Worm (Caenorhabditis elegans) whole organism, L4 larva: Measurements from ENCODE around the gene cyk-4.
"Not testable (repeated sequence)": the region's sequence is repeated elsewhere in the genome, so short reads cannot be mapped to it uniquely, and the experiment has no call there.

Source experiments
- D1046.2 ChIP-seq: fragments of 200-800 bp; sonication (Bioruptor generic); IDR thresholded peaks from 2 replicates; pipeline ENCODE4 v1.3.6; 2022; ENCODE audit warnings: missing genetic modification characterization, missing compliant biosample characterization
- F26F4.8 ChIP-seq: fragments of 200-800 bp; sonication (Bioruptor generic); conservative IDR thresholded peaks from 2 replicates; pipeline ENCODE4 v1.3.6; 2022; ENCODE audit warnings: missing genetic modification characterization, missing compliant biosample characterization
- T26A8.4 ChIP-seq: fragments of 200-800 bp; sonication (Bioruptor generic); IDR thresholded peaks from 2 replicates; pipeline ENCODE4 v1.3.6; 2022; ENCODE audit warnings: missing genetic modification characterization, missing compliant biosample characterization
- Y105C5A.15 ChIP-seq: fragments of 200-800 bp; sonication (Bioruptor generic); IDR thresholded peaks from 2 replicates; pipeline ENCODE4 v1.3.6; 2022; ENCODE audit warnings: missing genetic modification characterization, missing compliant biosample characterization
- Y48G9A.11 ChIP-seq: fragments of 200-800 bp; sonication (Bioruptor generic); IDR thresholded peaks from 2 replicates; pipeline ENCODE4 v1.3.6; 2022; ENCODE audit warnings: missing genetic modification reagents, missing genetic modification characterization, missing compliant biosample characterization
- Y5F2A.4 ChIP-seq: fragments of 200-800 bp; sonication (Bioruptor generic); optimal IDR thresholded peaks from 2 replicates; lab custom pipeline; 2018; ENCODE audit warnings: mild to moderate bottlenecking, missing genetic modification characterization, missing compliant biosample characterization
- ZK546.5 ChIP-seq, 2 experiments: sonication (generic microtip); optimal IDR thresholded peaks; 2 replicates each; lab custom pipeline; 2017; ENCODE audit warnings: missing biosample characterization in 2 of 2, missing genetic modification characterization in 2 of 2
- aha-1 ChIP-seq: fragments of 150-350 bp; peaks from one replicate; lab custom pipeline; 2014; ENCODE audit warnings: missing biosample characterization, missing genetic modification characterization
- cey-2 ChIP-seq: sonication (generic microtip); optimal IDR thresholded peaks from 3 replicates; lab custom pipeline; 2017; ENCODE audit warnings: missing genetic modification characterization, mild to moderate bottlenecking, missing compliant biosample characterization, antibody characterized with exemption, borderline replicate concordance; ENCODE audit not compliant: insufficient read depth
- daf-12 ChIP-seq: fragments of 150-350 bp; optimal IDR thresholded peaks from 2 replicates; lab custom pipeline; 2014; ENCODE audit warnings: missing biosample characterization, missing genetic modification reagents, missing genetic modification characterization
- daf-19 ChIP-seq: fragments of 200-800 bp; sonication (Bioruptor generic); conservative IDR thresholded peaks from 2 replicates; pipeline ENCODE4 v1.3.6; 2022; ENCODE audit warnings: missing genetic modification characterization, missing compliant biosample characterization
- dve-1 ChIP-seq: sonication (generic microtip); optimal IDR thresholded peaks from 2 replicates; lab custom pipeline; 2017; ENCODE audit warnings: antibody characterized with exemption, mild to moderate bottlenecking, missing genetic modification characterization, missing compliant biosample characterization; ENCODE audit not compliant: insufficient read depth
- egl-43 ChIP-seq: fragments of 200-800 bp; sonication (Bioruptor generic); IDR thresholded peaks from 2 replicates; pipeline ENCODE4 v1.3.6; 2022; ENCODE audit warnings: missing genetic modification reagents, missing genetic modification characterization, missing compliant biosample characterization
- hlh-30 ChIP-seq: sonication (generic microtip); optimal IDR thresholded peaks from 2 replicates; lab custom pipeline; 2017; ENCODE audit warnings: antibody characterized with exemption, mild to moderate bottlenecking, missing genetic modification characterization, missing compliant biosample characterization; ENCODE audit not compliant: insufficient read depth
- hmg-1.1 ChIP-seq: fragments of 200-800 bp; sonication (Bioruptor generic); IDR thresholded peaks from 2 replicates; pipeline ENCODE4 v1.3.6; 2022; ENCODE audit warnings: missing genetic modification reagents, missing genetic modification characterization, missing compliant biosample characterization
- lin-29 ChIP-seq: fragments of 200-800 bp; sonication (Bioruptor generic); IDR thresholded peaks from 2 replicates; pipeline ENCODE4 v1.3.6; 2022; ENCODE audit warnings: missing genetic modification reagents, missing genetic modification characterization, missing compliant biosample characterization
- lin-39 ChIP-seq: fragments of 150-350 bp; optimal IDR thresholded peaks from 2 replicates; lab custom pipeline; 2014; ENCODE audit warnings: missing biosample characterization, missing genetic modification reagents, missing genetic modification characterization
- madf-5 ChIP-seq, 2 experiments: fragments of 200-800 bp; sonication (Bioruptor generic); IDR thresholded peaks; 2 replicates each; pipeline ENCODE4 v1.3.6; 2022; ENCODE audit warnings: missing compliant biosample characterization in 2 of 2, missing genetic modification characterization in 2 of 2
- nhr-25 ChIP-seq: sonication (generic microtip); optimal IDR thresholded peaks from 2 replicates; lab custom pipeline; 2017; ENCODE audit warnings: missing genetic modification characterization, mild to moderate bottlenecking, missing compliant biosample characterization, antibody characterized with exemption, moderate library complexity, borderline replicate concordance; ENCODE audit not compliant: insufficient read depth
- nhr-28 ChIP-seq: fragments of 150-350 bp; optimal IDR thresholded peaks from 2 replicates; lab custom pipeline; 2014; ENCODE audit warnings: missing biosample characterization, missing genetic modification characterization
- nhr-41 ChIP-seq: fragments of 200-800 bp; sonication (Bioruptor generic); IDR thresholded peaks from 2 replicates; pipeline ENCODE4 v1.3.6; 2022; ENCODE audit warnings: missing genetic modification reagents, missing genetic modification characterization, missing compliant biosample characterization
- nhr-42 ChIP-seq: fragments of 200-800 bp; sonication (Bioruptor generic); IDR thresholded peaks from 2 replicates; pipeline ENCODE4 v1.3.6; 2022; ENCODE audit warnings: missing genetic modification characterization, missing compliant biosample characterization
- nhr-48 ChIP-seq: sonication (generic microtip); optimal IDR thresholded peaks from 2 replicates; lab custom pipeline; 2016; ENCODE audit warnings: mild to moderate bottlenecking, missing genetic modification characterization, missing compliant biosample characterization
- nhr-76 ChIP-seq: fragments of 150-350 bp; optimal IDR thresholded peaks from 2 replicates; lab custom pipeline; 2014; ENCODE audit warnings: missing biosample characterization, missing genetic modification characterization
- nhr-77 ChIP-seq: fragments of 150-350 bp; optimal IDR thresholded peaks from 2 replicates; lab custom pipeline; 2014; ENCODE audit warnings: missing biosample characterization, missing genetic modification characterization
- pha-4 ChIP-seq, 2 experiments: fragments of 150-350 bp in 1 of 2; fragments of 200-800 bp in 1 of 2; sonication (Bioruptor generic) in 1 of 2; IDR thresholded peaks in 1 of 2; optimal IDR thresholded peaks in 1 of 2; 2 replicates each; pipeline versions ENCODE4 v1.3.6 to Lab custom; 2014 to 2022; ENCODE audit warnings: missing genetic modification characterization in 2 of 2, missing genetic modification reagents in 2 of 2, missing biosample characterization in 1 of 2, missing compliant biosample characterization in 1 of 2
- php-3 ChIP-seq: fragments of 200-800 bp; sonication (Bioruptor generic); IDR thresholded peaks from 2 replicates; pipeline ENCODE4 v1.3.6; 2022; ENCODE audit warnings: missing genetic modification reagents, missing genetic modification characterization, missing compliant biosample characterization
- pqm-1 ChIP-seq: sonication (generic microtip); optimal IDR thresholded peaks from 2 replicates; lab custom pipeline; 2017; ENCODE audit warnings: missing biosample characterization, missing genetic modification characterization
- rbr-2 ChIP-seq: sonication (generic microtip); optimal IDR thresholded peaks from 2 replicates; lab custom pipeline; 2016; ENCODE audit warnings: missing genotype, missing genetic modification characterization, missing compliant biosample characterization
- set-16 ChIP-seq: fragments of 200-800 bp; sonication (Bioruptor generic); IDR thresholded peaks from 2 replicates; pipeline ENCODE4 v1.3.6; 2022; ENCODE audit warnings: missing genetic modification reagents, missing genetic modification characterization, missing compliant biosample characterization
- tra-1 ChIP-seq: fragments of 200-800 bp; sonication (Bioruptor generic); IDR thresholded peaks from 2 replicates; pipeline ENCODE4 v1.3.6; 2022; ENCODE audit warnings: missing genetic modification reagents, missing genetic modification characterization, missing compliant biosample characterization
- unc-39 ChIP-seq: sonication (generic microtip); optimal IDR thresholded peaks from 2 replicates; lab custom pipeline; 2017; ENCODE audit warnings: missing biosample characterization, missing genetic modification characterization
- vab-7 ChIP-seq: fragments of 200-800 bp; sonication (Bioruptor generic); IDR thresholded peaks from 2 replicates; pipeline ENCODE4 v1.3.6; 2022; ENCODE audit warnings: missing genetic modification reagents, missing genetic modification characterization, missing compliant biosample characterization
- zfp-3 ChIP-seq: fragments of 200-800 bp; sonication (Bioruptor generic); conservative IDR thresholded peaks from 2 replicates; pipeline ENCODE4 v1.3.6; 2022; ENCODE audit warnings: missing genetic modification reagents, missing genetic modification characterization, missing compliant biosample characterization
- zip-11 ChIP-seq: fragments of 200-800 bp; sonication (Bioruptor generic); IDR thresholded peaks from 2 replicates; pipeline ENCODE4 v1.3.6; 2022; ENCODE audit warnings: missing genetic modification characterization, missing compliant biosample characterization

The cyk-4 gene

ce11 chrIII:13761022-13761421 is 10.0 kb downstream of the cyk-4 start:
- TF ChIP-seq php-3 (GFP tag; lab: Robert Waterston, UW) (no peak), D1046.2 (GFP tag; lab: Robert Waterston, UW) (0 out of 2 replicates have a peak, but pooled peaks have one; percentile 28), zfp-3 (0 out of 2 replicates have a peak, but pooled peaks have one; percentile 17), aha-1 (tag; lab: Kevin White, UChicago) (peak; percentile 77), egl-43 (no peak), cey-2 (tag; lab: Kevin White, UChicago) (no peak), daf-12 (tag; lab: Kevin White, UChicago) (no peak), set-16 (GFP tag; lab: Robert Waterston, UW) (peak; percentile 77), unc-39 (tag; lab: Kevin White, UChicago) (no peak), nhr-42 (no peak), nhr-41 (GFP tag; lab: Robert Waterston, UW) (no peak)

ce11 chrIII:13759691-13760090 is 11.3 kb downstream of the cyk-4 start:
- TF ChIP-seq rbr-2 (tag; lab: Kevin White, UChicago) (no peak), lin-39 (tag; lab: Kevin White, UChicago) (no peak), T26A8.4 (no peak), Y105C5A.15 (no peak), pqm-1 (tag; lab: Kevin White, UChicago) (no peak), vab-7 (no peak), nhr-76 (tag; lab: Kevin White, UChicago) (no peak), dve-1 (tag; lab: Kevin White, UChicago) (no peak), nhr-48 (tag; lab: Kevin White, UChicago) (no peak), hlh-30 (tag; lab: Kevin White, UChicago) (no peak), aha-1 (tag; lab: Kevin White, UChicago) (peak; percentile 64), set-16 (GFP tag; lab: Robert Waterston, UW) (peak; percentile 69)

- no peak for TF ChIP-seq rbr-2 (tag; lab: Kevin White, UChicago)
- peak; percentile 44 for TF ChIP-seq aha-1 (tag; lab: Kevin White, UChicago)
Observed at ce11 chrIII:13755689-13756088, 15.3 kb downstream of the cyk-4 start, which contains the start of gene toca-2. toca-2 (plus strand) TSS chrIII:13755896.

ce11 chrIII:13751144-13751543 is 19.9 kb downstream of the cyk-4 start, which contains the start of gene mlc-7:
mlc-7 (plus strand) TSS chrIII:13751444.
- not testable (repeated sequence) for TF ChIP-seq nhr-28 (tag; lab: Kevin White, UChicago); ZK546.5 (tag; optimal IDR thresholded peaks at IDR 0.05; lab: Kevin White, UChicago); daf-19 (GFP tag; lab: Robert Waterston, UW)

- TF ChIP-seq tra-1, result no peak
- no peak for TF ChIP-seq Y5F2A.4 (GFP tag; lab: Kevin White, UChicago)
- TF ChIP-seq aha-1 (tag; lab: Kevin White, UChicago), result peak; percentile 15
- no peak for TF ChIP-seq nhr-25 (tag; lab: Kevin White, UChicago)
- 0 out of 2 replicates have a peak, but pooled peaks have one; percentile 28 for TF ChIP-seq hmg-1.1
- TF ChIP-seq unc-39 (tag; lab: Kevin White, UChicago), result no peak
- TF ChIP-seq F26F4.8, result no peak
- TF ChIP-seq pha-4 (GFP tag; IDR thresholded peaks at IDR 0.05; lab: Robert Waterston, UW), result 0 out of 2 replicates have a peak, but pooled peaks have one; percentile 47
- TF ChIP-seq pha-4 (tag; optimal IDR thresholded peaks at IDR 0.05; lab: Kevin White, UChicago), result no peak
- no peak for TF ChIP-seq hlh-30 (tag; lab: Kevin White, UChicago)
- TF ChIP-seq nhr-77 (tag; lab: Kevin White, UChicago), result no peak
- peak; percentile 77 for TF ChIP-seq set-16 (GFP tag; lab: Robert Waterston, UW)
- TF ChIP-seq zip-11 (GFP tag; lab: Robert Waterston, UW), result no peak
- no peak for TF ChIP-seq madf-5 (GFP tag; IDR thresholded peaks at IDR 0.05; lab: Robert Waterston, UW)
- TF ChIP-seq daf-12 (tag; lab: Kevin White, UChicago), result no peak
- TF ChIP-seq lin-29 (GFP tag; lab: Robert Waterston, UW), result no peak
- TF ChIP-seq Y48G9A.11 (GFP tag; lab: Robert Waterston, UW), result no peak
Observed at ce11 chrIII:13748312-13748711, 22.7 kb downstream of the cyk-4 start, which contains the start of gene K08E3.2. K08E3.2 (minus strand) TSS chrIII:13748686.
